Fruit fly (Drosophila melanogaster) whole organism, embryonic: ENCODE measurements around the gene ppk17.

Source experiments
- ATbp ChIP-seq: fragments of 200-800 bp; sonication (Bioruptor generic); optimal IDR thresholded peaks from 2 replicates; lab custom pipeline; 2017; ENCODE audit warnings: missing biosample characterization, mild to moderate bottlenecking, missing genetic modification characterization, missing genetic modification reagents
- Ada2b ChIP-seq: fragments of 200-800 bp; sonication (Bioruptor generic); IDR thresholded peaks from 2 replicates; pipeline ENCODE4 v1.3.6; 2022; ENCODE audit warnings: missing biosample characterization, missing genetic modification characterization
- Bteb2 ChIP-seq: fragments of 200-800 bp; sonication (Bioruptor generic); optimal IDR thresholded peaks from 2 replicates; lab custom pipeline; 2016; ENCODE audit warnings: missing biosample characterization, missing genetic modification characterization
- CG11398 ChIP-seq: fragments of 200-800 bp; sonication (Bioruptor generic); optimal IDR thresholded peaks from 2 replicates; lab custom pipeline; 2016; ENCODE audit warnings: missing biosample characterization, missing genetic modification characterization
- CG12236 ChIP-seq: fragments of 200-800 bp; sonication (Bioruptor generic); optimal IDR thresholded peaks from 2 replicates; lab custom pipeline; 2016; ENCODE audit warnings: missing biosample characterization, missing genetic modification characterization
- CG12299 ChIP-seq: fragments of 200-800 bp; sonication (Bioruptor generic); optimal IDR thresholded peaks from 2 replicates; lab custom pipeline; 2018; ENCODE audit warnings: missing biosample characterization, mild to moderate bottlenecking, missing genetic modification characterization
- CG1832 ChIP-seq: fragments of 200-800 bp; sonication (Bioruptor generic); optimal IDR thresholded peaks from 2 replicates; lab custom pipeline; 2017; ENCODE audit warnings: missing biosample characterization, mild to moderate bottlenecking, missing genetic modification characterization, inconsistent platforms
- CG2116 ChIP-seq: fragments of 200-800 bp; sonication (Bioruptor generic); optimal IDR thresholded peaks from 3 replicates; lab custom pipeline; 2018; ENCODE audit warnings: missing biosample characterization, mild to moderate bottlenecking, missing genetic modification characterization
- CG2129 ChIP-seq: fragments of 200-800 bp; sonication (Bioruptor generic); IDR thresholded peaks from 2 replicates; pipeline ENCODE4 v1.3.6; 2022; ENCODE audit warnings: missing biosample characterization, missing genetic modification characterization; ENCODE audit not compliant: partially characterized antibody
- CG32767 ChIP-seq: fragments of 200-800 bp; sonication (Bioruptor generic); IDR thresholded peaks from 2 replicates; pipeline ENCODE4 v1.3.6; 2022; ENCODE audit warnings: missing biosample characterization, missing genetic modification characterization
- CG3281 ChIP-seq: fragments of 200-800 bp; sonication (Bioruptor generic); optimal IDR thresholded peaks from 3 replicates; lab custom pipeline; 2017; ENCODE audit warnings: missing biosample characterization, mild to moderate bottlenecking, missing genetic modification characterization
- CG34422 ChIP-seq: fragments of 200-800 bp; sonication (Bioruptor generic); IDR thresholded peaks from 3 replicates; pipeline ENCODE4 v1.3.6; 2022; ENCODE audit warnings: missing biosample characterization, missing genetic modification characterization
- CG3995 ChIP-seq: fragments of 200-800 bp; sonication (Bioruptor generic); optimal IDR thresholded peaks from 3 replicates; lab custom pipeline; 2016; ENCODE audit warnings: missing biosample characterization, missing genetic modification characterization
- CG4617 ChIP-seq: fragments of 200-800 bp; sonication (Bioruptor generic); optimal IDR thresholded peaks from 3 replicates; lab custom pipeline; 2016; ENCODE audit warnings: missing biosample characterization, missing genetic modification characterization, borderline replicate concordance
- CG9215 ChIP-seq: fragments of 200-800 bp; sonication (Bioruptor generic); IDR thresholded peaks from 2 replicates; pipeline ENCODE4 v1.3.6; 2022; ENCODE audit warnings: missing biosample characterization, missing genetic modification characterization
- CG9932 ChIP-seq: fragments of 200-800 bp; sonication (Bioruptor generic); IDR thresholded peaks from 2 replicates; pipeline ENCODE4 v1.3.6; 2022; ENCODE audit warnings: missing biosample characterization, missing genetic modification characterization
- Dll ChIP-seq: fragments of 200-800 bp; sonication (Bioruptor generic); IDR thresholded peaks from 4 replicates; pipeline ENCODE4 v1.3.6; 2022; ENCODE audit warnings: missing biosample characterization, missing genetic modification characterization; ENCODE audit not compliant: partially characterized antibody
- E2f1 ChIP-seq: fragments of 200-800 bp; sonication (Bioruptor generic); IDR thresholded peaks from 2 replicates; pipeline ENCODE4 v1.3.6; 2022; ENCODE audit warnings: missing biosample characterization, missing genetic modification characterization
- E2f2 ChIP-seq: fragments of 200-800 bp; sonication (Bioruptor generic); IDR thresholded peaks from 2 replicates; pipeline ENCODE4 v1.3.6; 2022; ENCODE audit warnings: missing biosample characterization, missing genetic modification characterization
- Gug ChIP-seq: fragments of 200-800 bp; sonication (Bioruptor generic); IDR thresholded peaks from 4 replicates; pipeline ENCODE4 v1.3.6; 2022; ENCODE audit warnings: missing biosample characterization, missing genetic modification characterization
- HHEX ChIP-seq: fragments of 200-800 bp; sonication (Bioruptor generic); optimal IDR thresholded peaks from 3 replicates; lab custom pipeline; 2017; ENCODE audit warnings: missing biosample characterization, mild to moderate bottlenecking, missing genetic modification characterization, missing genetic modification reagents
- HLHmδ ChIP-seq: fragments of 200-800 bp; sonication (Bioruptor generic); optimal IDR thresholded peaks from 2 replicates; lab custom pipeline; 2018; ENCODE audit warnings: missing biosample characterization, mild to moderate bottlenecking, missing genetic modification characterization, moderate library complexity
- Hsf ChIP-seq: fragments of 200-800 bp; sonication (Bioruptor generic); optimal IDR thresholded peaks from 3 replicates; lab custom pipeline; 2016; ENCODE audit warnings: missing biosample characterization, missing genetic modification characterization
- Lhr ChIP-seq: fragments of 200-800 bp; sonication (Bioruptor generic); optimal IDR thresholded peaks from 3 replicates; lab custom pipeline; 2017; ENCODE audit warnings: mild to moderate bottlenecking, missing biosample characterization, missing genetic modification reagents, missing genetic modification characterization
- Sry-δ ChIP-seq: fragments of 200-800 bp; sonication (Bioruptor generic); optimal IDR thresholded peaks from 2 replicates; lab custom pipeline; 2016; ENCODE audit warnings: missing biosample characterization, missing genetic modification characterization
- TFAM ChIP-seq: fragments of 200-800 bp; sonication (Bioruptor generic); optimal IDR thresholded peaks from 2 replicates; lab custom pipeline; 2017; ENCODE audit warnings: missing biosample characterization, missing genetic modification characterization, inconsistent platforms
- Trl ChIP-seq, 3 experiments: fragments of >200 bp in 2 of 3; fragments of 200-800 bp in 1 of 3; sonication (Bioruptor generic) in 1 of 3; optimal IDR thresholded peaks; 2 replicates in 1 of 3; 3 replicates in 2 of 3; lab custom pipeline; 2016 to 2017; ENCODE audit warnings: missing biosample characterization in 1 of 3, missing genetic modification characterization in 1 of 3
- al ChIP-seq: fragments of 200-800 bp; sonication (Bioruptor generic); IDR thresholded peaks from 2 replicates; pipeline ENCODE4 v1.3.6; 2022; ENCODE audit warnings: missing biosample characterization, missing genetic modification characterization
- ash1 ChIP-seq: fragments of 200-800 bp; sonication (Bioruptor generic); optimal IDR thresholded peaks from 2 replicates; lab custom pipeline; 2018; ENCODE audit warnings: missing biosample characterization, mild to moderate bottlenecking, missing genetic modification characterization
- bcd ChIP-seq: fragments of 200-800 bp; sonication (Bioruptor generic); optimal IDR thresholded peaks from 2 replicates; lab custom pipeline; 2017; ENCODE audit warnings: missing biosample characterization, mild to moderate bottlenecking, missing genetic modification characterization
- cad ChIP-seq: fragments of >200 bp; optimal IDR thresholded peaks from 2 replicates; lab custom pipeline; 2017; ENCODE audit warnings: missing biosample characterization, missing genetic modification characterization
- chif ChIP-seq, 2 experiments: fragments of 200-800 bp; sonication (Bioruptor generic); optimal IDR thresholded peaks; 3 replicates each; lab custom pipeline; 2016; ENCODE audit warnings: missing biosample characterization in 2 of 2, missing genetic modification characterization in 2 of 2
- chn ChIP-seq: fragments of 200-800 bp; sonication (Bioruptor generic); optimal IDR thresholded peaks from 2 replicates; lab custom pipeline; 2016; ENCODE audit warnings: missing biosample characterization, missing genetic modification characterization
- en ChIP-seq: fragments of 200-800 bp; sonication (Bioruptor generic); optimal IDR thresholded peaks from 2 replicates; lab custom pipeline; 2016; ENCODE audit warnings: missing biosample characterization, missing genetic modification characterization
- esg ChIP-seq: fragments of 200-800 bp; sonication (Bioruptor generic); conservative IDR thresholded peaks from 2 replicates; pipeline ENCODE4 v1.3.6; 2022; ENCODE audit warnings: missing biosample characterization, missing genetic modification characterization
- eve ChIP-seq, 2 experiments: fragments of >200 bp; optimal IDR thresholded peaks; 2 replicates each; lab custom pipeline; 2017; ENCODE audit warnings: missing biosample characterization in 2 of 2, missing genetic modification characterization in 2 of 2
- gcm2 ChIP-seq: fragments of 200-800 bp; sonication (Bioruptor generic); optimal IDR thresholded peaks from 2 replicates; lab custom pipeline; 2016; ENCODE audit warnings: missing biosample characterization, missing genetic modification characterization
- ken ChIP-seq: fragments of 200-800 bp; sonication (Bioruptor generic); IDR thresholded peaks from 3 replicates; pipeline ENCODE4 v1.3.6; 2022; ENCODE audit warnings: missing biosample characterization, missing genetic modification characterization
- klu ChIP-seq: fragments of 200-800 bp; sonication (Bioruptor generic); IDR thresholded peaks from 2 replicates; pipeline ENCODE4 v1.3.6; 2022; ENCODE audit warnings: missing biosample characterization, missing genetic modification characterization
- lov ChIP-seq, 2 experiments: fragments of 200-800 bp in 1 of 2; fragments of >200 bp in 1 of 2; sonication (Bioruptor generic) in 1 of 2; IDR thresholded peaks in 1 of 2; optimal IDR thresholded peaks in 1 of 2; 2 replicates in 1 of 2; 3 replicates in 1 of 2; pipeline versions ENCODE4 v1.3.6 to Lab custom; 2017 to 2022; ENCODE audit warnings: missing biosample characterization in 1 of 2, missing genetic modification characterization in 1 of 2
- otp ChIP-seq: fragments of 200-800 bp; sonication (Bioruptor generic); IDR thresholded peaks from 3 replicates; pipeline ENCODE4, ENCODE4 v1.3.6; 2022; ENCODE audit warnings: missing biosample characterization, missing genetic modification characterization
- prd ChIP-seq, 3 experiments: fragments of >200 bp in 2 of 3; fragments of 200-800 bp in 1 of 3; sonication (Bioruptor generic) in 1 of 3; optimal IDR thresholded peaks in 2 of 3; IDR thresholded peaks in 1 of 3; 2 replicates in 2 of 3; 3 replicates in 1 of 3; pipeline versions ENCODE4 v1.3.6 to Lab custom; 2017 to 2022; ENCODE audit warnings: missing biosample characterization in 1 of 3, missing genetic modification characterization in 1 of 3
- psq ChIP-seq: fragments of 200-800 bp; sonication (Bioruptor generic); optimal IDR thresholded peaks from 2 replicates; lab custom pipeline; 2017; ENCODE audit warnings: missing biosample characterization, missing genetic modification characterization
- pzg ChIP-seq: fragments of 200-800 bp; sonication (Bioruptor generic); optimal IDR thresholded peaks from 3 replicates; lab custom pipeline; 2018; ENCODE audit warnings: missing biosample characterization, mild to moderate bottlenecking, missing genetic modification characterization, moderate library complexity
- ssp ChIP-seq: fragments of 200-800 bp; sonication (Bioruptor generic); IDR thresholded peaks from 2 replicates; pipeline ENCODE4 v1.3.6; 2022; ENCODE audit warnings: missing biosample characterization, missing genetic modification characterization
- stc ChIP-seq: fragments of 200-800 bp; sonication (Bioruptor generic); IDR thresholded peaks from 2 replicates; pipeline ENCODE4 v1.3.6; 2022; ENCODE audit warnings: missing biosample characterization, missing genetic modification characterization
- tin ChIP-seq: fragments of 200-800 bp; sonication (Bioruptor generic); optimal IDR thresholded peaks from 3 replicates; lab custom pipeline; 2016; ENCODE audit warnings: missing biosample characterization, missing genetic modification characterization
- wdn ChIP-seq: fragments of 200-800 bp; sonication (Bioruptor generic); IDR thresholded peaks from 2 replicates; pipeline ENCODE4 v1.3.6; 2022; ENCODE audit warnings: missing biosample characterization, missing genetic modification characterization

Gene ppk17

DNA sequence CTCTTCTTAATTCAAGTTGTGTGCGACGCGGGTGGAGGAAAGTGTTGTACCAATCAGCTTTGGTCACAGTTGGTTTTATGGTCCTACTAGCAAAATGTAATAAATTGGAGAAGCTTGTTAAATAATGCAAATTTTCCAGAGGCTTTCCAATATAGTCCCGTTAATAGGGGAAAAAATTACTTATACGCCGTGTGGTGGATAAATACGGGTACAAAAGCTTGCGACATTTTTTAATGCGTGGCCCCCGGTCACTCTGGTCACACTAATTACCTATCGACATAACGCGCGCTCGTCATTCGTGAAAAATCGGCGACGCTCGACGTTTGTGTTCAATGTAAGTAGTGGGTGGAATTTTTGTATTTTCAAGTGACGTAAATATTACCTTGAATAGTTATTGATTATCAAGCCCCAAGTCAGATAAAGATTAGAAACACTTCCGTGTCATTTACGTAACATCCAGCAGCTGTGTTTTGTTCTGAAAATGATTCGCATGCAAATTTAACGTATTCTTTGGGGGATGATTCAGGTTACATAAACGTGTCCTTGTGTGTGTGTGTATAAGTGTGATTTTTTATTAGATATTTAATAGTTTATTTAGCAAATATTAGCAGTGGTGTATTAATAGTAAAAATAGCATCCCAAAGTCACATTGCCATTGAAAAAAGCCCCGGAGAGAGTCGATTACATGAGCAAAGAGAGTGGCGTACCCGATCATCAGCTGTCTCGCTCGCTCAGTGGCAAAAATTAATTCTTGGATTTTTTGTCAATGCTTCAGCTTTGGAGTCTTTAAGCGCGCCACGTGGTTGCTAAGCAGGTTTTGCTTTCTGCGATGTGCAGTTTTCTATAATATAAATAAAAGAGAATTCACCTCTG lies 40.5 kb downstream of the ppk17 start, which contains the start of gene Cyt-c-p (continued):
- TF ChIP-seq chif (GFP tag; optimal IDR thresholded peaks at IDR 0.05; lab: Kevin White, UChicago), result peak in 1 of 2 experiments; percentile 3
- TF ChIP-seq CG3281 (GFP tag; lab: Kevin White, UChicago), result peak; percentile 47
- TF ChIP-seq CG32767, result no peak
- TF ChIP-seq chn (GFP tag; lab: Kevin White, UChicago), result no peak
- no peak for TF ChIP-seq CG3995 (GFP tag; lab: Kevin White, UChicago)
- TF ChIP-seq bcd (GFP tag; lab: Kevin White, UChicago), result peak; percentile 6
- TF ChIP-seq psq (GFP tag; lab: Kevin White, UChicago), result no peak
- no peak for TF ChIP-seq CG9932 (GFP tag; lab: Robert Waterston, UW)
- no peak; the same call in 2 of the 3 replicates for TF ChIP-seq CG34422
- TF ChIP-seq Lhr, result peak; percentile 93
- TF ChIP-seq eve (GFP tag; optimal IDR thresholded peaks at IDR 0.05; lab: Kevin White, UChicago), result peak in 1 of 2 experiments; percentile 36
- TF ChIP-seq ken (GFP tag; lab: Robert Waterston, UW), result no peak
- no peak for TF ChIP-seq al (GFP tag; lab: Robert Waterston, UW)
- TF ChIP-seq klu (GFP tag; lab: Robert Waterston, UW), result 0 out of 2 replicates have a peak, but pooled peaks have one; percentile 50
- no peak for TF ChIP-seq HHEX
- TF ChIP-seq prd (optimal IDR thresholded peaks at IDR 0.05; lab: Kevin White, UChicago), result no peak
- no peak; the same call in 2 of the 3 replicates for TF ChIP-seq prd (GFP tag; IDR thresholded peaks at IDR 0.05; lab: Robert Waterston, UW)
- no peak for TF ChIP-seq ash1 (GFP tag; lab: Kevin White, UChicago)
- no peak for TF ChIP-seq otp (GFP tag; lab: Robert Waterston, UW)
- TF ChIP-seq Hsf (GFP tag; lab: Kevin White, UChicago), result peak; percentile 2
- no peak for TF ChIP-seq TFAM
- peak; percentile 99 for TF ChIP-seq E2f2 (GFP tag; lab: Robert Waterston, UW)
- peak; percentile 41 for TF ChIP-seq CG4617 (GFP tag; lab: Kevin White, UChicago)
- no peak for TF ChIP-seq wdn
- TF ChIP-seq en, result no peak
- peak; percentile 70 for TF ChIP-seq Sry-δ (GFP tag; lab: Kevin White, UChicago)
- no peak for TF ChIP-seq tin (GFP tag; lab: Kevin White, UChicago)
- peak; percentile 40 to 71 for TF ChIP-seq Trl (optimal IDR thresholded peaks at IDR 0.05; lab: Kevin White, UChicago)
- TF ChIP-seq Trl (GFP tag; optimal IDR thresholded peaks at IDR 0.05; lab: Kevin White, UChicago), result peak; percentile 8
- no peak for TF ChIP-seq stc
- no peak for TF ChIP-seq CG9215
- TF ChIP-seq E2f1 (GFP tag; lab: Robert Waterston, UW), result no peak
- no peak for TF ChIP-seq Gug (GFP tag; lab: Robert Waterston, UW)
- TF ChIP-seq CG11398 (GFP tag; lab: Kevin White, UChicago), result no peak
- TF ChIP-seq HLHmδ (GFP tag; lab: Kevin White, UChicago), result no peak
- peak; percentile 70; the same call in 3 of the 4 replicates for TF ChIP-seq Dll (GFP tag; lab: Robert Waterston, UW)
- peak; percentile 22 for TF ChIP-seq CG1832 (GFP tag; lab: Kevin White, UChicago)
- peak; percentile 93 for TF ChIP-seq pzg (GFP tag; lab: Kevin White, UChicago)
- peak; percentile 6 for TF ChIP-seq gcm2
- TF ChIP-seq CG12236 (GFP tag; lab: Kevin White, UChicago), result no peak
- no peak for TF ChIP-seq ATbp (GFP tag; lab: Kevin White, UChicago)
- peak; percentile 9 for TF ChIP-seq Bteb2 (GFP tag; lab: Kevin White, UChicago)
- no peak for TF ChIP-seq Ada2b (GFP tag; lab: Robert Waterston, UW)
- peak; percentile 76 for TF ChIP-seq CG2116 (GFP tag; lab: Kevin White, UChicago)
- TF ChIP-seq CG12299 (tag; lab: Kevin White, UChicago), result peak; percentile 45
- TF ChIP-seq cad (GFP tag; lab: Kevin White, UChicago), result peak; percentile 54
- TF ChIP-seq ssp (GFP tag; lab: Robert Waterston, UW), result no peak
- 0 out of 2 replicates have a peak, but pooled peaks have one; percentile 18 for TF ChIP-seq CG2129
- no peak for TF ChIP-seq lov (optimal IDR thresholded peaks at IDR 0.05; lab: Kevin White, UChicago)
- TF ChIP-seq lov (GFP tag; IDR thresholded peaks at IDR 0.05; lab: Robert Waterston, UW), result no peak
- TF ChIP-seq esg, result no peak
